Worm (Caenorhabditis elegans): ENCODE results near the gene F25B3.2.
A peak's percentile ranks its signal among the peaks of the same experiment; 100 is the strongest.

Gene F25B3.2

ce11 chrV:9544176-9544632, 32.9 kb upstream of the F25B3.2 start, which contains the start of gene mdf-1 (continued):
- TF ChIP-seq ceh-27 (GFP tag; optimal IDR thresholded peaks at IDR 0.05) (peak; percentile 60), lin-54 (GFP tag; optimal IDR thresholded peaks at IDR 0.05) (peak; percentile 74), F37B4.10 (GFP tag; IDR thresholded peaks at IDR 0.05) (no peak), D2030.7 (GFP tag; IDR thresholded peaks at IDR 0.05) (peak; percentile 17; the same call in 1 of the 2 replicates), F23B12.7 (tag; optimal IDR thresholded peaks at IDR 0.05; ENCODE audit: insufficient read depth) (peak; percentile 24), chd-7 (tag; optimal IDR thresholded peaks at IDR 0.05) (peak; percentile 21), tbp1 (GFP tag; optimal IDR thresholded peaks at IDR 0.05) (peak; percentile 53), F33H1.4 (GFP tag; IDR thresholded peaks at IDR 0.05) (no peak), Y53G8AR.9 (GFP tag; conservative IDR thresholded peaks at IDR 0.05) (no peak), mxl-1 (tag; optimal IDR thresholded peaks at IDR 0.05) (no peak), Y95B8A.8 (GFP tag; IDR thresholded peaks at IDR 0.05) (no peak), ets-4 (GFP tag; optimal IDR thresholded peaks at IDR 0.05) (no peak), rcor-1 (GFP tag; IDR thresholded peaks at IDR 0.05) (0 out of 2 replicates have a peak, but pooled peaks have one; percentile 45), T07F8.4 (tag; optimal IDR thresholded peaks at IDR 0.05) (no peak), ceh-40 (GFP tag; IDR thresholded peaks at IDR 0.05) (no peak), repo-1 (tag; optimal IDR thresholded peaks at IDR 0.05) (peak; percentile 57), snpc-3.4 (tag; optimal IDR thresholded peaks at IDR 0.05) (peak; percentile 52), sdz-38 (tag; optimal IDR thresholded peaks at IDR 0.05) (no peak), unc-130 (GFP tag; optimal IDR thresholded peaks at IDR 0.05) (no peak), madf-3 (GFP tag; IDR thresholded peaks at IDR 0.05) (peak; percentile 69; the same call in 1 of the 2 replicates), attf-6 (GFP tag; IDR thresholded peaks at IDR 0.05) (no peak), hmg-1.2 (GFP tag; IDR thresholded peaks at IDR 0.05) (0 out of 2 replicates have a peak, but pooled peaks have one; percentile 12), let-607 (tag; optimal IDR thresholded peaks at IDR 0.05) (no peak), lin-26 (GFP tag; IDR thresholded peaks at IDR 0.05) (no peak), attf-3 (GFP tag; conservative IDR thresholded peaks at IDR 0.05) (no peak), cebp-2 (GFP tag; IDR thresholded peaks at IDR 0.05) (no peak), hrde-1 (tag; optimal IDR thresholded peaks at IDR 0.05; ENCODE audit: borderline replicate concordance) (peak; percentile 34), F49E8.2 (tag; optimal IDR thresholded peaks at IDR 0.05; ENCODE audit: insufficient read depth) (no peak), C06A6.2 (GFP tag; conservative IDR thresholded peaks at IDR 0.05) (peak; percentile 63), B0035.1 (tag; optimal IDR thresholded peaks at IDR 0.05) (peak; percentile 10), ztf-18 (tag; optimal IDR thresholded peaks at IDR 0.05) (peak; percentile 62), mcd-1 (GFP tag; IDR thresholded peaks at IDR 0.05) (peak; percentile 48), zfh-2 (GFP tag; conservative IDR thresholded peaks at IDR 0.05) (no peak), hmg-20 (GFP tag; IDR thresholded peaks at IDR 0.05) (0 out of 2 replicates have a peak, but pooled peaks have one; percentile 4), T26A5.8 (tag; optimal IDR thresholded peaks at IDR 0.05) (no peak)

- no peak for TF ChIP-seq snpc-4 (GFP tag; optimal IDR thresholded peaks at IDR 0.05)
- no peak for TF ChIP-seq snpc-4 (tag; optimal IDR thresholded peaks at IDR 0.05)
- no peak for TF ChIP-seq mel-28 (tag; optimal IDR thresholded peaks at IDR 0.05; ENCODE audit: borderline replicate concordance)
- TF ChIP-seq C06A6.2 (GFP tag; conservative IDR thresholded peaks at IDR 0.05) = 0 out of 2 replicates have a peak, but pooled peaks have one; percentile 30
- TF ChIP-seq F52B5.7 (tag; optimal IDR thresholded peaks at IDR 0.05) = peak; percentile 7
- peak; percentile 63 for TF ChIP-seq lin-40 (tag; optimal IDR thresholded peaks at IDR 0.05)
- TF ChIP-seq sptf-2 (GFP tag; optimal IDR thresholded peaks at IDR 0.05) = no peak
- TF ChIP-seq mcd-1 (GFP tag; IDR thresholded peaks at IDR 0.05) = peak; percentile 66
- TF ChIP-seq ama-1 (optimal IDR thresholded peaks at IDR 0.05) = peak; percentile 85
- TF ChIP-seq ama-1 (GFP tag; optimal IDR thresholded peaks at IDR 0.05) = no peak
- TF ChIP-seq sdz-38 (tag; optimal IDR thresholded peaks at IDR 0.05) = no peak
- TF ChIP-seq ztf-26 (tag; optimal IDR thresholded peaks at IDR 0.05) = peak; percentile 10
- no peak for TF ChIP-seq ztf-18 (tag; optimal IDR thresholded peaks at IDR 0.05)
- TF ChIP-seq fkh-3 (tag; optimal IDR thresholded peaks at IDR 0.05) = no peak
- peak; percentile 12; the same call in 1 of the 2 replicates for TF ChIP-seq F39B2.1 (GFP tag; IDR thresholded peaks at IDR 0.05)
- TF ChIP-seq cebp-2 (GFP tag; IDR thresholded peaks at IDR 0.05) = no peak
- TF ChIP-seq B0035.1 (tag; optimal IDR thresholded peaks at IDR 0.05) = no peak
- TF ChIP-seq rpc-1 (optimal IDR thresholded peaks at IDR 0.05) = no peak
- TF ChIP-seq rpc-1 (tag; optimal IDR thresholded peaks at IDR 0.05) = no peak
- TF ChIP-seq attf-5 (GFP tag; optimal IDR thresholded peaks at IDR 0.05) = peak; percentile 50
These were observed 31.8 kb upstream of the F25B3.2 start, which contains the start of the genes his-35 and his-41 for ce11 chrV:9545238-9545709. Gene his-35, minus strand, starts transcription at chrV:9545288. Gene his-41, plus strand, starts transcription at chrV:9545536.
